Worm (Caenorhabditis elegans) whole organism, L2 larva: ENCODE measurements around the gene seu-1.

Experiments used
- C34F6.9 ChIP-seq: fragments of 150-350 bp; optimal IDR thresholded peaks from 2 replicates; lab custom pipeline; 2014; ENCODE audit warnings: missing biosample characterization, missing genetic modification characterization
- F13H6.1 ChIP-seq: sonication (generic microtip); optimal IDR thresholded peaks from 2 replicates; lab custom pipeline; 2016; ENCODE audit warnings: missing genetic modification characterization, missing compliant biosample characterization
- R02D3.7 ChIP-seq: fragments of 150-350 bp; optimal IDR thresholded peaks from 2 replicates; lab custom pipeline; 2014; ENCODE audit warnings: missing biosample characterization, missing genetic modification characterization
- Y55F3AM.14 ChIP-seq: fragments of 200-800 bp; sonication (Bioruptor generic); optimal IDR thresholded peaks from 2 replicates; lab custom pipeline; 2018; ENCODE audit warnings: mild to moderate bottlenecking, missing genetic modification characterization, missing compliant biosample characterization
- ZK546.5 ChIP-seq: sonication (generic microtip); optimal IDR thresholded peaks from 2 replicates; lab custom pipeline; 2017; ENCODE audit warnings: missing biosample characterization, missing genetic modification characterization
- alr-1 ChIP-seq: fragments of 150-350 bp; optimal IDR thresholded peaks from 2 replicates; lab custom pipeline; 2014; ENCODE audit warnings: missing biosample characterization, missing genetic modification characterization
- aly-2 ChIP-seq: fragments of 150-350 bp; optimal IDR thresholded peaks from 2 replicates; lab custom pipeline; 2014; ENCODE audit warnings: missing biosample characterization, missing genetic modification characterization
- ama-1 ChIP-seq: fragments of 150-350 bp; optimal IDR thresholded peaks from 2 replicates; lab custom pipeline; 2018; ENCODE audit warnings: inconsistent platforms
- blmp-1 ChIP-seq: sonication (generic microtip); optimal IDR thresholded peaks from 2 replicates; lab custom pipeline; 2017; ENCODE audit warnings: missing genetic modification characterization, mild to moderate bottlenecking, missing compliant biosample characterization, antibody characterized with exemption, moderate library complexity; ENCODE audit not compliant: insufficient read depth
- ceh-82 ChIP-seq: fragments of 150-350 bp; optimal IDR thresholded peaks from 2 replicates; lab custom pipeline; 2014; ENCODE audit warnings: missing biosample characterization, missing genetic modification characterization
- egl-27 ChIP-seq: sonication (generic microtip); optimal IDR thresholded peaks from 3 replicates; lab custom pipeline; 2017; ENCODE audit warnings: missing biosample characterization, missing genetic modification reagents, missing genetic modification characterization
- elt-1 ChIP-seq: fragments of 150-350 bp; optimal IDR thresholded peaks from 2 replicates; lab custom pipeline; 2014; ENCODE audit warnings: missing biosample characterization, missing genetic modification characterization
- elt-3 ChIP-seq: sonication (generic microtip); optimal IDR thresholded peaks from 2 replicates; lab custom pipeline; 2017; ENCODE audit warnings: missing biosample characterization, missing genetic modification characterization
- fos-1 ChIP-seq: fragments of 150-350 bp; optimal IDR thresholded peaks from 2 replicates; lab custom pipeline; 2014; ENCODE audit warnings: missing biosample characterization, missing genetic modification characterization
- gmeb-1 ChIP-seq: fragments of 150-350 bp; optimal IDR thresholded peaks from 2 replicates; lab custom pipeline; 2014; ENCODE audit warnings: missing biosample characterization, missing genetic modification characterization
- lin-11 ChIP-seq: fragments of 150-350 bp; sonication (generic microtip); optimal IDR thresholded peaks from 2 replicates; lab custom pipeline; 2014; ENCODE audit warnings: missing biosample characterization, missing genetic modification characterization, inconsistent platforms, mixed read lengths
- lin-13 ChIP-seq: fragments of 150-350 bp; optimal IDR thresholded peaks from 2 replicates; lab custom pipeline; 2014; ENCODE audit warnings: missing biosample characterization, missing genetic modification reagents, missing genetic modification characterization
- lin-39 ChIP-seq: fragments of 150-350 bp; optimal IDR thresholded peaks from 2 replicates; lab custom pipeline; 2014; ENCODE audit warnings: missing biosample characterization, missing genetic modification reagents, missing genetic modification characterization
- lsy-2 ChIP-seq, 2 experiments: fragments of 150-350 bp in 1 of 2; sonication (generic microtip) in 1 of 2; optimal IDR thresholded peaks; 2 replicates each; lab custom pipeline; 2014 to 2017; ENCODE audit warnings: missing biosample characterization in 2 of 2, missing genetic modification characterization in 2 of 2
- mab-5 ChIP-seq: fragments of 150-350 bp; optimal IDR thresholded peaks from 2 replicates; lab custom pipeline; 2014; ENCODE audit warnings: missing biosample characterization, missing genetic modification characterization
- mbf-1 ChIP-seq: sonication (generic microtip); optimal IDR thresholded peaks from 2 replicates; lab custom pipeline; 2017; ENCODE audit warnings: missing biosample characterization, missing genetic modification characterization
- mdl-1 ChIP-seq, 2 experiments: fragments of 150-350 bp in 1 of 2; sonication (generic microtip) in 1 of 2; optimal IDR thresholded peaks; 2 replicates each; lab custom pipeline; 2017; ENCODE audit warnings: missing biosample characterization in 2 of 2, missing genetic modification characterization in 2 of 2
- nhr-10 ChIP-seq: sonication (generic microtip); optimal IDR thresholded peaks from 2 replicates; lab custom pipeline; 2017; ENCODE audit warnings: missing biosample characterization, missing genetic modification characterization
- nhr-11 ChIP-seq: fragments of 150-350 bp; optimal IDR thresholded peaks from 2 replicates; lab custom pipeline; 2014; ENCODE audit warnings: missing biosample characterization, missing genetic modification characterization
- nhr-12 ChIP-seq: fragments of 150-350 bp; optimal IDR thresholded peaks from 2 replicates; lab custom pipeline; 2014; ENCODE audit warnings: missing biosample characterization, missing genetic modification characterization
- nhr-129 ChIP-seq: fragments of 150-350 bp; optimal IDR thresholded peaks from 2 replicates; lab custom pipeline; 2014; ENCODE audit warnings: missing biosample characterization, missing genetic modification characterization
- nhr-21 ChIP-seq: fragments of 150-350 bp; optimal IDR thresholded peaks from 2 replicates; lab custom pipeline; 2014; ENCODE audit warnings: missing biosample characterization, missing genetic modification characterization
- nhr-23 ChIP-seq: fragments of 150-350 bp; optimal IDR thresholded peaks from 2 replicates; lab custom pipeline; 2014; ENCODE audit warnings: missing biosample characterization, missing genetic modification reagents, missing genetic modification characterization
- nhr-237 ChIP-seq: fragments of 150-350 bp; optimal IDR thresholded peaks from 2 replicates; lab custom pipeline; 2014; ENCODE audit warnings: missing biosample characterization, missing genetic modification characterization
- nhr-25 ChIP-seq: fragments of 150-350 bp; sonication (generic microtip); optimal IDR thresholded peaks from 3 replicates; lab custom pipeline; 2014; ENCODE audit warnings: missing biosample characterization, missing genetic modification characterization
- nhr-6 ChIP-seq: fragments of 150-350 bp; optimal IDR thresholded peaks from 2 replicates; lab custom pipeline; 2014; ENCODE audit warnings: missing biosample characterization, missing genetic modification characterization
- nhr-77 ChIP-seq: fragments of 150-350 bp; optimal IDR thresholded peaks from 2 replicates; lab custom pipeline; 2014; ENCODE audit warnings: missing biosample characterization, missing genetic modification characterization
- peb-1 ChIP-seq: fragments of 150-350 bp; optimal IDR thresholded peaks from 2 replicates; lab custom pipeline; 2014; ENCODE audit warnings: missing biosample characterization, missing genetic modification characterization
- skn-1 ChIP-seq: sonication (generic microtip); optimal IDR thresholded peaks from 2 replicates; lab custom pipeline; 2017; ENCODE audit warnings: missing biosample characterization, missing genetic modification characterization
- sma-3 ChIP-seq: sonication (generic microtip); optimal IDR thresholded peaks from 2 replicates; lab custom pipeline; 2016; ENCODE audit warnings: missing genetic modification reagents, missing genetic modification characterization, missing compliant biosample characterization
- snpc-4 ChIP-seq: fragments of 150-350 bp; optimal IDR thresholded peaks from 2 replicates; lab custom pipeline; 2014; ENCODE audit warnings: missing biosample characterization, missing genetic modification characterization
- unc-55 ChIP-seq: fragments of 150-350 bp; sonication (generic microtip); optimal IDR thresholded peaks from 3 replicates; lab custom pipeline; 2014; ENCODE audit warnings: missing biosample characterization, missing genetic modification reagents, missing genetic modification characterization
- unc-62 ChIP-seq: fragments of 150-350 bp; optimal IDR thresholded peaks from 2 replicates; lab custom pipeline; 2014; ENCODE audit warnings: missing biosample characterization, missing genetic modification reagents, missing genetic modification characterization
- zag-1 ChIP-seq: fragments of 150-350 bp; optimal IDR thresholded peaks from 2 replicates; lab custom pipeline; 2014; ENCODE audit warnings: missing biosample characterization, missing genetic modification characterization
- ztf-11 ChIP-seq: sonication (generic microtip); optimal IDR thresholded peaks from 2 replicates; lab custom pipeline; 2017; ENCODE audit warnings: missing biosample characterization, missing genetic modification characterization
- ztf-4 ChIP-seq: fragments of 150-350 bp; optimal IDR thresholded peaks from 2 replicates; lab custom pipeline; 2014; ENCODE audit warnings: missing biosample characterization, missing genetic modification characterization

Gene seu-1

ce11 chrIV:6325772-6326171 lies 3.7 kb upstream of the seu-1 start:
- TF ChIP-seq ztf-4 (tag; lab: Kevin White, UChicago) = no peak
- TF ChIP-seq nhr-77 (tag; lab: Kevin White, UChicago) = no peak
- no peak for TF ChIP-seq fos-1 (tag; lab: Kevin White, UChicago)
- TF ChIP-seq ztf-11 (tag; lab: Kevin White, UChicago) = no peak
- TF ChIP-seq lsy-2 (tag; optimal IDR thresholded peaks at IDR 0.05; lab: Kevin White, UChicago) = no peak
- no peak for TF ChIP-seq snpc-4 (tag; lab: Kevin White, UChicago)
- no peak for TF ChIP-seq zag-1 (tag; lab: Kevin White, UChicago)
- no peak for TF ChIP-seq R02D3.7 (tag; lab: Kevin White, UChicago)

- no peak for TF ChIP-seq nhr-6 (tag; lab: Kevin White, UChicago)
- TF ChIP-seq snpc-4 (tag; lab: Kevin White, UChicago) = no peak
- TF ChIP-seq nhr-23 (tag; lab: Kevin White, UChicago) = no peak
- no peak for TF ChIP-seq ZK546.5 (tag; lab: Kevin White, UChicago)
- TF ChIP-seq C34F6.9 (tag; lab: Kevin White, UChicago) = no peak
- TF ChIP-seq skn-1 = no peak
- no peak for TF ChIP-seq nhr-129 (tag; lab: Kevin White, UChicago)
- TF ChIP-seq gmeb-1 (tag; lab: Kevin White, UChicago) = no peak
- no peak for TF ChIP-seq zag-1 (tag; lab: Kevin White, UChicago)
- TF ChIP-seq nhr-237 (tag; lab: Kevin White, UChicago) = no peak
- TF ChIP-seq peb-1 (tag; lab: Kevin White, UChicago) = no peak
- no peak for TF ChIP-seq egl-27 (tag; lab: Kevin White, UChicago)
- no peak for TF ChIP-seq nhr-10 (tag; lab: Kevin White, UChicago)
- no peak for TF ChIP-seq mbf-1 (tag; lab: Kevin White, UChicago)
- no peak for TF ChIP-seq nhr-11
- TF ChIP-seq aly-2 (tag; lab: Kevin White, UChicago) = no peak
- TF ChIP-seq F13H6.1 (tag; lab: Kevin White, UChicago) = no peak
- TF ChIP-seq, all 48 proteins: peak for 0
Observed at ce11 chrIV:6326448-6326847, 3.0 kb upstream of the seu-1 start, which contains the start of gene lsm-8. lsm-8 (plus strand) TSS chrIV:6326526.

- TF ChIP-seq lin-13 (GFP tag; lab: Kevin White, UChicago) (no peak), lin-39 (tag; lab: Kevin White, UChicago) (no peak), snpc-4 (tag; lab: Kevin White, UChicago) (no peak), unc-55 (peak; percentile 63), unc-62 (GFP tag; lab: Kevin White, UChicago) (no peak), ama-1 (lab: Kevin White, UChicago) (no peak), C34F6.9 (tag; lab: Kevin White, UChicago) (peak; percentile 63), zag-1 (tag; lab: Kevin White, UChicago) (no peak), nhr-11 (no peak), blmp-1 (tag; lab: Kevin White, UChicago) (no peak), egl-27 (tag; lab: Kevin White, UChicago) (no peak), ztf-4 (tag; lab: Kevin White, UChicago) (no peak), sma-3 (no peak), fos-1 (tag; lab: Kevin White, UChicago) (peak; percentile 75), nhr-23 (tag; lab: Kevin White, UChicago) (no peak), nhr-77 (tag; lab: Kevin White, UChicago) (no peak), elt-1 (tag; lab: Kevin White, UChicago) (no peak), ceh-82 (tag; lab: Kevin White, UChicago) (no peak), ztf-11 (tag; lab: Kevin White, UChicago) (no peak), mbf-1 (tag; lab: Kevin White, UChicago) (no peak), R02D3.7 (tag; lab: Kevin White, UChicago) (no peak), lin-11 (tag; lab: Kevin White, UChicago) (no peak), alr-1 (tag; lab: Kevin White, UChicago) (no peak), nhr-25 (tag; lab: Kevin White, UChicago) (no peak), F13H6.1 (tag; lab: Kevin White, UChicago) (no peak), mab-5 (no peak), mdl-1 (tag; optimal IDR thresholded peaks at IDR 0.05; lab: Kevin White, UChicago) (no peak), Y55F3AM.14 (GFP tag; lab: Kevin White, UChicago) (no peak), ZK546.5 (tag; lab: Kevin White, UChicago) (no peak), lsy-2 (tag; optimal IDR thresholded peaks at IDR 0.05; lab: Kevin White, UChicago) (peak in 1 of 2 experiments; percentile 41), elt-3 (tag; lab: Kevin White, UChicago) (no peak), nhr-129 (tag; lab: Kevin White, UChicago) (no peak), nhr-21 (tag; lab: Kevin White, UChicago) (no peak), nhr-12 (tag; lab: Kevin White, UChicago) (no peak), skn-1 (no peak)
Observed at ce11 chrIV:6327363-6328015, 1.9 kb upstream of the seu-1 start.
